Worm (Caenorhabditis elegans) whole organism, early embryonic: ENCODE data around the gene T22F7.1.

Experiments used
- B0310.2 ChIP-seq: sonication (generic microtip); optimal IDR thresholded peaks from 2 replicates; lab custom pipeline; 2016; ENCODE audit warnings: mild to moderate bottlenecking, missing genetic modification characterization, missing compliant biosample characterization
- F13C5.2 ChIP-seq: sonication (generic microtip); optimal IDR thresholded peaks from 2 replicates; lab custom pipeline; 2017; ENCODE audit warnings: mild to moderate bottlenecking, missing genetic modification characterization, inconsistent platforms, missing compliant biosample characterization
- aly-1 ChIP-seq: sonication (generic microtip); optimal IDR thresholded peaks from 2 replicates; lab custom pipeline; 2016; ENCODE audit warnings: missing genetic modification characterization, missing compliant biosample characterization
- ama-1 ChIP-seq: fragments of 150-350 bp; optimal IDR thresholded peaks from 2 replicates; lab custom pipeline; 2014
- ceh-13 ChIP-seq: fragments of 200-800 bp; sonication (Bioruptor generic); optimal IDR thresholded peaks from 2 replicates; lab custom pipeline; 2018; ENCODE audit warnings: mild to moderate bottlenecking, missing genetic modification characterization, missing compliant biosample characterization
- ceh-36 ChIP-seq: sonication (generic microtip); optimal IDR thresholded peaks from 2 replicates; lab custom pipeline; 2016; ENCODE audit warnings: missing genetic modification characterization, inconsistent platforms, missing compliant biosample characterization
- ets-7 ChIP-seq: sonication (generic microtip); optimal IDR thresholded peaks from 2 replicates; lab custom pipeline; 2016; ENCODE audit warnings: missing genotype, missing genetic modification characterization, missing compliant biosample characterization
- flt-1 ChIP-seq: fragments of 200-800 bp; sonication (Bioruptor generic); IDR thresholded peaks from 2 replicates; pipeline ENCODE4 v1.3.6; 2022; ENCODE audit warnings: missing genetic modification characterization, missing compliant biosample characterization
- hmbx-1 ChIP-seq: sonication (generic microtip); optimal IDR thresholded peaks from 2 replicates; lab custom pipeline; 2016; ENCODE audit warnings: mild to moderate bottlenecking, missing genetic modification characterization, missing compliant biosample characterization
- hmg-4 ChIP-seq: fragments of 200-800 bp; sonication (Bioruptor generic); optimal IDR thresholded peaks from 2 replicates; lab custom pipeline; 2018; ENCODE audit warnings: mild to moderate bottlenecking, missing genetic modification characterization, missing compliant biosample characterization
- hnd-1 ChIP-seq: sonication (generic microtip); optimal IDR thresholded peaks from 2 replicates; lab custom pipeline; 2016; ENCODE audit warnings: missing genetic modification characterization, missing compliant biosample characterization
- pes-1 ChIP-seq: fragments of 200-800 bp; sonication (Bioruptor generic); IDR thresholded peaks from 2 replicates; pipeline ENCODE4 v1.3.6; 2022; ENCODE audit warnings: missing genetic modification reagents, missing genetic modification characterization, missing compliant biosample characterization
- scrt-1 ChIP-seq: fragments of 200-800 bp; sonication (Bioruptor generic); IDR thresholded peaks from 2 replicates; pipeline ENCODE4 v1.3.6; 2022; ENCODE audit warnings: missing genetic modification characterization, missing compliant biosample characterization
- sea-1 ChIP-seq: fragments of 200-800 bp; sonication (Bioruptor generic); conservative IDR thresholded peaks from 2 replicates; pipeline ENCODE4 v1.3.6; 2022; ENCODE audit warnings: missing genetic modification characterization, missing compliant biosample characterization
- tbx-11 ChIP-seq: fragments of 200-800 bp; sonication (Bioruptor generic); IDR thresholded peaks from 2 replicates; pipeline ENCODE4 v1.3.6; 2022; ENCODE audit warnings: missing genetic modification characterization, missing compliant biosample characterization
- tbx-37 ChIP-seq: fragments of 200-800 bp; sonication (Bioruptor generic); conservative IDR thresholded peaks from 2 replicates; pipeline ENCODE4 v1.3.6; 2022; ENCODE audit warnings: missing genetic modification reagents, missing genetic modification characterization, missing compliant biosample characterization
- tra-4 ChIP-seq: sonication (generic microtip); optimal IDR thresholded peaks from 2 replicates; lab custom pipeline; 2017; ENCODE audit warnings: missing genetic modification characterization, missing compliant biosample characterization

The T22F7.1 gene

DNA sequence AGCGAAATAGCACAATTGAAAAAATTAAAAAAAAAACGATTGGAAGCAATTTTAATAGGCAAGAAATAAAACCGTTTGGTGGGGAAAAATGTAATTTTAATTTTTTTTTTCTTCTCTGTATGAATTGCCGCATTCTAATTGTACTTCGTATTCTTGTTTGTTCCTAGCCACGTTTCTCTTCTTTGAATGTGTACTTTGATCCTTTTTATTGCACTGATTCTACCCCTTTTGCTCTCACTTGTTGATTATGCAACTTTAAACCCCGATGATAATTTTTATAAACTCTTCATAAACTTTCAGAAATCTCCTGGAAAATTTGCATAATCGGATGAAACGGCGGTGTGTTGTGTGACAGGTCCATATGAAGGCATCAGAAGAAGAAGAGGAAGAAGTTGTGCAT is at the start of gene T22F7.1:
T22F7.1 (plus strand) TSS at position 301 of the 400 bp plus-strand sequence.
- TF ChIP-seq ceh-36 (tag; lab: Kevin White, UChicago) (no peak), F13C5.2 (tag; lab: Kevin White, UChicago) (no peak), tbx-11 (GFP tag; lab: Robert Waterston, UW) (no peak), tbx-37 (GFP tag; lab: Robert Waterston, UW) (no peak), B0310.2 (no peak), hmg-4 (GFP tag; lab: Kevin White, UChicago) (no peak), tra-4 (no peak), hmbx-1 (tag; lab: Kevin White, UChicago) (no peak)

ce11 chrIII:502583-502982 is 39.3 kb upstream of the T22F7.1 start:
- TF ChIP-seq hmbx-1 (tag; lab: Kevin White, UChicago): peak; percentile 72
- peak; percentile 94 for TF ChIP-seq hmg-4 (GFP tag; lab: Kevin White, UChicago)
- TF ChIP-seq scrt-1 (GFP tag; lab: Robert Waterston, UW): peak; percentile 87
- peak; percentile 80 for TF ChIP-seq flt-1 (GFP tag; lab: Robert Waterston, UW)
- no peak for TF ChIP-seq ama-1
- peak; percentile 86 for TF ChIP-seq sea-1
- TF ChIP-seq F13C5.2 (tag; lab: Kevin White, UChicago): peak; percentile 89
- peak; percentile 66 for TF ChIP-seq ceh-13 (GFP tag; lab: Kevin White, UChicago)
- peak; percentile 65 for TF ChIP-seq ceh-36 (tag; lab: Kevin White, UChicago)
- TF ChIP-seq ets-7: peak; percentile 79
- peak; percentile 81 for TF ChIP-seq hnd-1
- peak; percentile 86 for TF ChIP-seq tbx-11 (GFP tag; lab: Robert Waterston, UW)
- peak; percentile 66 for TF ChIP-seq B0310.2
- peak; percentile 86 for TF ChIP-seq pes-1
- peak; percentile 71 for TF ChIP-seq tbx-37 (GFP tag; lab: Robert Waterston, UW)
- TF ChIP-seq aly-1 (tag; lab: Kevin White, UChicago): peak; percentile 79
- TF ChIP-seq tra-4: peak; percentile 46

DNA sequence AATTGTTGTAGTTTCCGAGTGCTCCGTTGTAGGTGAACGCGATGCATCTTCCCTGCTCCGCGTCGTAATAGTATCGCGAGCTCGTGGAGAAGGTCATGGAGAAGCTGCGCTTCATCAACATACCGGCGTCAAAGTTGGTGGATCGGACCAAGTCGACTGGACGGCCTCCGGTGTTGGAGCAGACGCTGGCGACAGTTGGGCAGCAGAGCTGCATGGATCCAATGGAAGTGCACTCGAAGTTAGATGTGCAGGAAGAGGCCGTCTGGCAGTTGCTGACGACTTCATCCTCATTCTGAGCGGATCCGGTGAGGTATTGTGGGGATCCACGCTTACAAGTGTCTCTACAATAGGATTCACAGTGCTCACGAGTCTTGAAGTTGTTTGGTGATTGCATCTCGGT is 32.8 kb upstream of the T22F7.1 start:
- no peak for TF ChIP-seq hmg-4 (GFP tag; lab: Kevin White, UChicago)

ce11 chrIII:512117-512516 is 29.7 kb upstream of the T22F7.1 start, which contains the start of gene F30H5.3:
Gene F30H5.3, minus strand, starts transcription at chrIII:512217.
- TF ChIP-seq hnd-1: no peak
- TF ChIP-seq aly-1 (tag; lab: Kevin White, UChicago): no peak
- TF ChIP-seq pes-1: no peak
- no peak for TF ChIP-seq ets-7
- no peak for TF ChIP-seq ceh-36 (tag; lab: Kevin White, UChicago)
- TF ChIP-seq tbx-37 (GFP tag; lab: Robert Waterston, UW): no peak
- TF ChIP-seq hmbx-1 (tag; lab: Kevin White, UChicago): no peak
- TF ChIP-seq scrt-1 (GFP tag; lab: Robert Waterston, UW): no peak
- no peak for TF ChIP-seq hmg-4 (GFP tag; lab: Kevin White, UChicago)
- no peak for TF ChIP-seq ama-1
- no peak for TF ChIP-seq tbx-11 (GFP tag; lab: Robert Waterston, UW)
- TF ChIP-seq ceh-13 (GFP tag; lab: Kevin White, UChicago): no peak
- no peak for TF ChIP-seq F13C5.2 (tag; lab: Kevin White, UChicago)
- TF ChIP-seq flt-1 (GFP tag; lab: Robert Waterston, UW): no peak
- TF ChIP-seq tra-4: no peak
- no peak for TF ChIP-seq B0310.2
- TF ChIP-seq sea-1: no peak

ce11 chrIII:513360-513759 is 28.5 kb upstream of the T22F7.1 start:
- no peak for TF ChIP-seq sea-1
- TF ChIP-seq flt-1 (GFP tag; lab: Robert Waterston, UW): no peak
- TF ChIP-seq F13C5.2 (tag; lab: Kevin White, UChicago): no peak
- no peak for TF ChIP-seq B0310.2
- no peak for TF ChIP-seq hmg-4 (GFP tag; lab: Kevin White, UChicago)
- no peak for TF ChIP-seq pes-1
- no peak for TF ChIP-seq tbx-11 (GFP tag; lab: Robert Waterston, UW)
- no peak for TF ChIP-seq ama-1
- TF ChIP-seq ets-7: no peak
- TF ChIP-seq ceh-13 (GFP tag; lab: Kevin White, UChicago): no peak
- no peak for TF ChIP-seq scrt-1 (GFP tag; lab: Robert Waterston, UW)
- TF ChIP-seq ceh-36 (tag; lab: Kevin White, UChicago): no peak
- TF ChIP-seq aly-1 (tag; lab: Kevin White, UChicago): no peak
- no peak for TF ChIP-seq hnd-1
- TF ChIP-seq tra-4: no peak

DNA sequence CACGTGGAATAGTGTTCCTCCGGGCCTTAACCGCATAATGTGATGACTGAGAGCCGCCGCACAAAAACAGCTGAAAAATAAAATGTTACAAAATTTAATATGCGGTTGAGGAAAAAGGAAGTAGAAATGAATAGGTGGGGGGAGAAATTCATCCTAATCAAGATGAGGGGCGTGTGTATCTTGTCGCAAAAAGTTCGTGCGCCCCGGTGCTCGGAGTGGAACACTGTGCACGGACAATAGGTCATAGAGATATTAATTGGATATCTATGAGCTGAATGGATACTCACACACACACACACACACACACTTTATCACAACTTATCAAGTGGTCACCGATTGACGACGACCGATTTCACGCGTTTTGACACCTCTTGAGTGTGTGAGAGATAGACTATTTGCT is 17.9 kb upstream of the T22F7.1 start, which contains the start of gene T22F7.3:
T22F7.3 (minus strand) TSS at position 101 of the 400 bp plus-strand sequence.
- TF ChIP-seq aly-1 (tag; lab: Kevin White, UChicago) (no peak), tbx-11 (GFP tag; lab: Robert Waterston, UW) (no peak), hnd-1 (no peak), flt-1 (GFP tag; lab: Robert Waterston, UW) (no peak), tbx-37 (GFP tag; lab: Robert Waterston, UW) (no peak), ama-1 (no peak), pes-1 (no peak), hmg-4 (GFP tag; lab: Kevin White, UChicago) (no peak), ceh-36 (tag; lab: Kevin White, UChicago) (no peak), sea-1 (no peak), ceh-13 (GFP tag; lab: Kevin White, UChicago) (no peak), tra-4 (no peak), F13C5.2 (tag; lab: Kevin White, UChicago) (no peak), B0310.2 (no peak)

DNA sequence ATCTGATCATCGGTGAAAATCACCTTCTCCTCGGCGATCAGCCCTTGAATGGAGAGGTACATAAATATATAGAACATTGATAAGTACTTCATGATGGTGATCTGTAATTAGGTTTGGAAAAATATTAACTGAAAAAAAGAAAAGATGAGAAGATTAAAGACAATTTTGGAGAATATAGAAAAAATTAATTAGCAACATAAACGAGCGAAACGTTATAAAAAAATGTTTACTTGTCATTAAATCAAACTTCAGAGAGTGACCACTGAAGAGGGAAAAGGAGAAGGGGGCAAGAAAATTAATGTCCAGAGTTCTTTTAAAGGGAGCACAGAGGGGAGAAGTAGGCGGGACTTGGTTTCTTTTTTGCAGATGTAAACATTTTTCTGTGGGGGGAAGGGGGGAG is 15.0 kb upstream of the T22F7.1 start, which contains the start of gene T22F7.4:
T22F7.4 (minus strand) TSS at position 101 of the 400 bp plus-strand sequence.
- no peak for TF ChIP-seq tra-4
- TF ChIP-seq flt-1 (GFP tag; lab: Robert Waterston, UW): no peak
- TF ChIP-seq sea-1: no peak
- no peak for TF ChIP-seq hmbx-1 (tag; lab: Kevin White, UChicago)
- no peak for TF ChIP-seq ceh-36 (tag; lab: Kevin White, UChicago)
- no peak for TF ChIP-seq F13C5.2 (tag; lab: Kevin White, UChicago)
- no peak for TF ChIP-seq aly-1 (tag; lab: Kevin White, UChicago)
- TF ChIP-seq pes-1: no peak
- no peak for TF ChIP-seq B0310.2
- no peak for TF ChIP-seq hmg-4 (GFP tag; lab: Kevin White, UChicago)
- no peak for TF ChIP-seq ceh-13 (GFP tag; lab: Kevin White, UChicago)
